Fruit fly (Drosophila melanogaster) whole organism, embryonic: ENCODE results near the gene CG31224.

Source experiments
- B-H2 ChIP-seq: fragments of 200-800 bp; sonication (Bioruptor generic); optimal IDR thresholded peaks from 2 replicates; lab custom pipeline; 2018; ENCODE audit warnings: missing biosample characterization, mild to moderate bottlenecking, missing genetic modification characterization
- Bgb ChIP-seq: fragments of 200-800 bp; sonication (Bioruptor generic); IDR thresholded peaks from 2 replicates; pipeline ENCODE4 v1.3.6; 2022; ENCODE audit warnings: missing biosample characterization, missing genetic modification characterization; ENCODE audit not compliant: partially characterized antibody
- BtbVII ChIP-seq: fragments of 200-800 bp; sonication (Bioruptor generic); optimal IDR thresholded peaks from 3 replicates; lab custom pipeline; 2017; ENCODE audit warnings: missing biosample characterization, mild to moderate bottlenecking, missing genetic modification characterization
- CG11695 ChIP-seq: fragments of 200-800 bp; sonication (Bioruptor generic); IDR thresholded peaks from 3 replicates; pipeline ENCODE4 v1.3.6; 2022; ENCODE audit warnings: missing biosample characterization, missing genetic modification characterization
- CG13424 ChIP-seq: fragments of 200-800 bp; sonication (Bioruptor generic); optimal IDR thresholded peaks from 2 replicates; lab custom pipeline; 2019; ENCODE audit warnings: missing biosample characterization, mild to moderate bottlenecking, missing genetic modification characterization, moderate library complexity
- CG14050 ChIP-seq: fragments of 200-800 bp; sonication (Bioruptor generic); IDR thresholded peaks from 3 replicates; pipeline ENCODE4 v1.3.6; 2022; ENCODE audit warnings: missing biosample characterization, missing genetic modification characterization
- CG14441 ChIP-seq: fragments of 200-800 bp; sonication (Bioruptor generic); IDR thresholded peaks from 2 replicates; pipeline ENCODE4 v1.3.6; 2022; ENCODE audit warnings: missing biosample characterization, missing genetic modification characterization
- CG15073 ChIP-seq: fragments of 200-800 bp; sonication (Bioruptor generic); optimal IDR thresholded peaks from 2 replicates; lab custom pipeline; 2016; ENCODE audit warnings: missing biosample characterization, missing genetic modification characterization
- CG15696 ChIP-seq: fragments of 200-800 bp; sonication (Bioruptor generic); optimal IDR thresholded peaks from 2 replicates; lab custom pipeline; 2019; ENCODE audit warnings: missing biosample characterization, mild to moderate bottlenecking, missing genetic modification characterization, moderate library complexity
- CG17568 ChIP-seq: fragments of 200-800 bp; sonication (Bioruptor generic); optimal IDR thresholded peaks from 2 replicates; lab custom pipeline; 2018; ENCODE audit warnings: missing biosample characterization, mild to moderate bottlenecking, missing genetic modification characterization, moderate library complexity
- CG17802 ChIP-seq: fragments of 200-800 bp; sonication (Bioruptor generic); optimal IDR thresholded peaks from 2 replicates; lab custom pipeline; 2018; ENCODE audit warnings: missing biosample characterization, mild to moderate bottlenecking, missing genetic modification characterization, moderate library complexity
- CG31365 ChIP-seq: fragments of 200-800 bp; sonication (Bioruptor generic); optimal IDR thresholded peaks from 2 replicates; lab custom pipeline; 2018; ENCODE audit warnings: missing biosample characterization, mild to moderate bottlenecking, missing genetic modification characterization
- CG4360 ChIP-seq: fragments of 200-800 bp; sonication (Bioruptor generic); IDR thresholded peaks from 2 replicates; pipeline ENCODE4 v1.3.6; 2022; ENCODE audit warnings: missing biosample characterization, missing genetic modification characterization
- CG43689 ChIP-seq: fragments of 200-800 bp; sonication (Bioruptor generic); IDR thresholded peaks from 2 replicates; pipeline ENCODE4 v1.3.6; 2022; ENCODE audit warnings: missing biosample characterization, missing genetic modification characterization
- CG4617 ChIP-seq: fragments of 200-800 bp; sonication (Bioruptor generic); optimal IDR thresholded peaks from 3 replicates; lab custom pipeline; 2016; ENCODE audit warnings: missing biosample characterization, missing genetic modification characterization, borderline replicate concordance
- CG6765 ChIP-seq: fragments of 200-800 bp; sonication (Bioruptor generic); optimal IDR thresholded peaks from 3 replicates; lab custom pipeline; 2017; ENCODE audit warnings: missing biosample characterization, mild to moderate bottlenecking, missing genetic modification characterization
- CG7839 ChIP-seq: fragments of 200-800 bp; sonication (Bioruptor generic); optimal IDR thresholded peaks from 3 replicates; lab custom pipeline; 2018; ENCODE audit warnings: missing biosample characterization, mild to moderate bottlenecking, missing genetic modification characterization, moderate library complexity
- CG9215 ChIP-seq: fragments of 200-800 bp; sonication (Bioruptor generic); IDR thresholded peaks from 2 replicates; pipeline ENCODE4 v1.3.6; 2022; ENCODE audit warnings: missing biosample characterization, missing genetic modification characterization
- CoRest ChIP-seq: fragments of 200-800 bp; sonication (Bioruptor generic); optimal IDR thresholded peaks from 3 replicates; lab custom pipeline; 2018; ENCODE audit warnings: missing biosample characterization, mild to moderate bottlenecking, missing genetic modification characterization, moderate library complexity
- Dip2 ChIP-seq: fragments of 200-800 bp; sonication (Bioruptor generic); IDR thresholded peaks from 2 replicates; pipeline ENCODE4 v1.3.6; 2022; ENCODE audit warnings: missing biosample characterization, missing genetic modification characterization
- Eip74EF ChIP-seq, 2 experiments: fragments of 200-800 bp in 1 of 2; fragments of >200 bp in 1 of 2; sonication (Bioruptor generic) in 1 of 2; optimal IDR thresholded peaks; 2 replicates each; lab custom pipeline; 2017 to 2019; ENCODE audit warnings: missing biosample characterization in 2 of 2, missing genetic modification characterization in 2 of 2, mild to moderate bottlenecking in 1 of 2, moderate library complexity in 1 of 2
- Fer3 ChIP-seq: fragments of 200-800 bp; sonication (Bioruptor generic); optimal IDR thresholded peaks from 2 replicates; lab custom pipeline; 2018; ENCODE audit warnings: missing biosample characterization, mild to moderate bottlenecking, missing genetic modification characterization, moderate library complexity
- GATAe ChIP-seq: fragments of 200-800 bp; sonication (Bioruptor generic); conservative IDR thresholded peaks from 2 replicates; pipeline ENCODE4 v1.3.6; 2022; ENCODE audit warnings: missing biosample characterization, missing genetic modification characterization
- HmgD ChIP-seq: fragments of 200-800 bp; sonication (Bioruptor generic); optimal IDR thresholded peaks from 3 replicates; lab custom pipeline; 2016; ENCODE audit warnings: missing biosample characterization, missing genetic modification characterization
- HmgZ ChIP-seq: fragments of 200-800 bp; sonication (Bioruptor generic); optimal IDR thresholded peaks from 2 replicates; lab custom pipeline; 2018; ENCODE audit warnings: missing biosample characterization, mild to moderate bottlenecking, missing genetic modification characterization
- Hr78 ChIP-seq, 2 experiments: fragments of 200-800 bp in 1 of 2; fragments of >200 bp in 1 of 2; sonication (Bioruptor generic) in 1 of 2; optimal IDR thresholded peaks; 2 replicates each; lab custom pipeline; 2017 to 2019; ENCODE audit warnings: missing biosample characterization in 2 of 2, missing genetic modification characterization in 2 of 2, mild to moderate bottlenecking in 1 of 2, moderate library complexity in 1 of 2
- Jarid2 ChIP-seq: fragments of 200-800 bp; sonication (Bioruptor generic); optimal IDR thresholded peaks from 3 replicates; lab custom pipeline; 2017; ENCODE audit warnings: mild to moderate bottlenecking, missing biosample characterization, missing genetic modification reagents, missing genetic modification characterization
- Med ChIP-seq: fragments of 200-800 bp; sonication (Bioruptor generic); peaks from one replicate; lab custom pipeline; 2016; ENCODE audit warnings: missing biosample characterization, missing genetic modification characterization, mild to moderate bottlenecking, inconsistent platforms, moderate library complexity
- Neu2 ChIP-seq: fragments of 200-800 bp; sonication (Bioruptor generic); optimal IDR thresholded peaks from 3 replicates; lab custom pipeline; 2016; ENCODE audit warnings: missing biosample characterization, missing genetic modification characterization, borderline replicate concordance
- Oaz ChIP-seq: fragments of 200-800 bp; sonication (Bioruptor generic); IDR thresholded peaks from 2 replicates; pipeline ENCODE4 v1.3.6; 2022; ENCODE audit warnings: missing biosample characterization, missing genetic modification characterization
- Optix ChIP-seq: fragments of 200-800 bp; sonication (Bioruptor generic); IDR thresholded peaks from 3 replicates; pipeline ENCODE4 v1.3.6; 2022; ENCODE audit warnings: missing biosample characterization, missing genetic modification characterization
- Rfx ChIP-seq: fragments of 200-800 bp; sonication (Bioruptor generic); IDR thresholded peaks from 2 replicates; pipeline ENCODE4 v1.3.6; 2022; ENCODE audit warnings: missing biosample characterization, missing genetic modification characterization
- bsh ChIP-seq, 2 experiments: fragments of 200-800 bp; sonication (Bioruptor generic); optimal IDR thresholded peaks; 2 replicates each; lab custom pipeline; 2017 to 2018; ENCODE audit warnings: mild to moderate bottlenecking in 2 of 2, missing biosample characterization in 2 of 2, missing genetic modification characterization in 2 of 2, moderate library complexity in 1 of 2
- cg ChIP-seq: fragments of 200-800 bp; sonication (Bioruptor generic); optimal IDR thresholded peaks from 3 replicates; lab custom pipeline; 2019; ENCODE audit warnings: missing biosample characterization, mild to moderate bottlenecking, missing genetic modification characterization, moderate library complexity
- chinmo ChIP-seq: fragments of 200-800 bp; sonication (Bioruptor generic); IDR thresholded peaks from 4 replicates; pipeline ENCODE4 v1.3.6; 2022; ENCODE audit warnings: missing biosample characterization, missing genetic modification characterization; ENCODE audit not compliant: partially characterized antibody
- exex ChIP-seq: fragments of 200-800 bp; sonication (Bioruptor generic); optimal IDR thresholded peaks from 4 replicates; lab custom pipeline; 2018; ENCODE audit warnings: missing biosample characterization, mild to moderate bottlenecking, missing genetic modification characterization, moderate library complexity
- grn ChIP-seq: fragments of 200-800 bp; sonication (Bioruptor generic); optimal IDR thresholded peaks from 3 replicates; lab custom pipeline; 2017; ENCODE audit warnings: missing biosample characterization, missing genetic modification characterization
- hbn ChIP-seq: fragments of 200-800 bp; sonication (Bioruptor generic); IDR thresholded peaks from 2 replicates; pipeline ENCODE4 v1.3.6; 2022; ENCODE audit warnings: missing biosample characterization, missing genetic modification characterization; ENCODE audit not compliant: partially characterized antibody
- hkb ChIP-seq, 2 experiments: fragments of 200-800 bp in 1 of 2; fragments of >200 bp in 1 of 2; sonication (Bioruptor generic) in 1 of 2; IDR thresholded peaks in 1 of 2; optimal IDR thresholded peaks in 1 of 2; 2 replicates each; pipeline versions ENCODE4 v1.3.6 to Lab custom; 2017 to 2022; ENCODE audit warnings: missing biosample characterization in 1 of 2, missing genetic modification characterization in 1 of 2
- lab ChIP-seq: fragments of 200-800 bp; sonication (Bioruptor generic); optimal IDR thresholded peaks from 3 replicates; lab custom pipeline; 2017; ENCODE audit warnings: missing biosample characterization, missing genetic modification characterization, mild to moderate bottlenecking, moderate library complexity, missing genetic modification reagents
- mirr ChIP-seq: fragments of 200-800 bp; sonication (Bioruptor generic); optimal IDR thresholded peaks from 3 replicates; lab custom pipeline; 2018; ENCODE audit warnings: missing biosample characterization, mild to moderate bottlenecking, missing genetic modification characterization
- pfk ChIP-seq: fragments of 200-800 bp; sonication (Bioruptor generic); optimal IDR thresholded peaks from 2 replicates; lab custom pipeline; 2018; ENCODE audit warnings: missing biosample characterization, mild to moderate bottlenecking, missing genetic modification characterization, moderate library complexity
- schlank ChIP-seq: fragments of 200-800 bp; sonication (Bioruptor generic); optimal IDR thresholded peaks from 2 replicates; lab custom pipeline; 2018; ENCODE audit warnings: missing biosample characterization, mild to moderate bottlenecking, missing genetic modification characterization
- sob ChIP-seq: fragments of 200-800 bp; sonication (Bioruptor generic); IDR thresholded peaks from 2 replicates; pipeline ENCODE4 v1.3.6; 2022; ENCODE audit warnings: missing biosample characterization, missing genetic modification characterization
- sug ChIP-seq: fragments of 200-800 bp; optimal IDR thresholded peaks from 2 replicates; lab custom pipeline; 2019; ENCODE audit warnings: missing biosample characterization, mild to moderate bottlenecking, missing genetic modification characterization, moderate library complexity
- trem ChIP-seq: fragments of 200-800 bp; optimal IDR thresholded peaks from 3 replicates; lab custom pipeline; 2019; ENCODE audit warnings: missing biosample characterization, mild to moderate bottlenecking, missing genetic modification characterization, moderate library complexity
- twi ChIP-seq: fragments of 200-800 bp; optimal IDR thresholded peaks from 2 replicates; lab custom pipeline; 2019; ENCODE audit warnings: missing biosample characterization, mild to moderate bottlenecking, missing genetic modification characterization, moderate library complexity
- z ChIP-seq: fragments of 200-800 bp; sonication (Bioruptor generic); IDR thresholded peaks from 3 replicates; pipeline ENCODE4 v1.3.6; 2022; ENCODE audit warnings: missing biosample characterization, missing genetic modification characterization

Gene CG31224

dm6 chr3R:18671112-18671729, 12.1 kb upstream of the CG31224 start, which contains the start of gene CG31230:
Gene CG31230, plus strand, starts transcription at chr3R:18671679.
- TF ChIP-seq CoRest (tag; lab: Kevin White, UChicago) (no peak), Med (peak; percentile 39), twi (tag; lab: Kevin White, UChicago) (no peak), trem (tag; lab: Kevin White, UChicago) (no peak), CG11695 (GFP tag; lab: Robert Waterston, UW) (peak; percentile 13; the same call in 1 of the 3 replicates), Oaz (GFP tag; lab: Robert Waterston, UW) (no peak), Dip2 (GFP tag; lab: Robert Waterston, UW) (no peak), bsh (GFP tag; optimal IDR thresholded peaks at IDR 0.05; lab: Kevin White, UChicago) (no peak), schlank (no peak), Fer3 (no peak), Jarid2 (GFP tag; lab: Kevin White, UChicago) (peak; percentile 50), CG4360 (no peak), HmgZ (tag; lab: Kevin White, UChicago) (peak; percentile 41), Neu2 (no peak), GATAe (GFP tag; lab: Robert Waterston, UW) (peak; percentile 71; the same call in 1 of the 2 replicates), pfk (GFP tag; lab: Kevin White, UChicago) (no peak), mirr (GFP tag; lab: Kevin White, UChicago) (peak; percentile 0), CG43689 (GFP tag; lab: Robert Waterston, UW) (no peak), CG14050 (no peak), sug (tag; lab: Kevin White, UChicago) (peak; percentile 16), CG7839 (tag; lab: Kevin White, UChicago) (no peak), lab (peak; percentile 29), CG14441 (GFP tag; lab: Robert Waterston, UW) (no peak), Hr78 (GFP tag; optimal IDR thresholded peaks at IDR 0.05; lab: Kevin White, UChicago) (peak in 1 of 2 experiments; percentile 30), z (GFP tag; lab: Robert Waterston, UW) (0 out of 3 replicates have a peak, but pooled peaks have one; percentile 6), hkb (optimal IDR thresholded peaks at IDR 0.05; lab: Kevin White, UChicago) (no peak), hkb (GFP tag; IDR thresholded peaks at IDR 0.05; lab: Robert Waterston, UW) (no peak), CG17802 (tag; lab: Kevin White, UChicago) (no peak), CG17568 (GFP tag; lab: Kevin White, UChicago) (no peak), Bgb (no peak), CG31365 (peak; percentile 2), Optix (GFP tag; lab: Robert Waterston, UW) (no peak), BtbVII (no peak), hbn (GFP tag; lab: Robert Waterston, UW) (no peak), chinmo (GFP tag; lab: Robert Waterston, UW) (no peak), HmgD (GFP tag; lab: Kevin White, UChicago) (no peak), CG6765 (GFP tag; lab: Kevin White, UChicago) (no peak), CG13424 (tag; lab: Kevin White, UChicago) (no peak), Rfx (no peak), cg (GFP tag; lab: Kevin White, UChicago) (no peak), exex (tag; lab: Kevin White, UChicago) (peak; percentile 62), sob (GFP tag; lab: Robert Waterston, UW) (no peak), CG4617 (GFP tag; lab: Kevin White, UChicago) (no peak), grn (peak; percentile 4), CG9215 (GFP tag; lab: Robert Waterston, UW) (no peak), CG15696 (tag; lab: Kevin White, UChicago) (no peak), B-H2 (GFP tag; lab: Kevin White, UChicago) (peak; percentile 1), Eip74EF (GFP tag; optimal IDR thresholded peaks at IDR 0.05; lab: Kevin White, UChicago) (no peak), CG15073 (GFP tag; lab: Kevin White, UChicago) (no peak)
